Worm (Caenorhabditis elegans) whole organism, L3 larva: Measurements from ENCODE around the gene best-6.
"Not testable (repeated sequence)": the region's sequence is repeated elsewhere in the genome, so short reads cannot be mapped to it uniquely, and the experiment has no call there.

Experiments
- R02D3.7 ChIP-seq: fragments of 150-350 bp; optimal IDR thresholded peaks from 2 replicates; lab custom pipeline; 2014; ENCODE audit warnings: missing biosample characterization, missing genetic modification characterization
- ZK546.5 ChIP-seq: sonication (generic microtip); optimal IDR thresholded peaks from 2 replicates; lab custom pipeline; 2017; ENCODE audit warnings: missing biosample characterization, missing genetic modification characterization
- ama-1 ChIP-seq: fragments of 150-350 bp; optimal IDR thresholded peaks from 2 replicates; lab custom pipeline; 2018
- ceh-16 ChIP-seq: sonication (generic microtip); optimal IDR thresholded peaks from 2 replicates; lab custom pipeline; 2017; ENCODE audit warnings: missing biosample characterization, missing genetic modification characterization
- ceh-82 ChIP-seq: fragments of 150-350 bp; optimal IDR thresholded peaks from 2 replicates; lab custom pipeline; 2014; ENCODE audit warnings: missing biosample characterization, missing genetic modification characterization
- ceh-9 ChIP-seq: sonication (generic microtip); optimal IDR thresholded peaks from 2 replicates; lab custom pipeline; 2018; ENCODE audit warnings: missing biosample characterization, missing genetic modification characterization
- daf-12 ChIP-seq: fragments of 150-350 bp; optimal IDR thresholded peaks from 2 replicates; lab custom pipeline; 2014; ENCODE audit warnings: missing biosample characterization, missing genetic modification reagents, missing genetic modification characterization
- egl-27 ChIP-seq: sonication (generic microtip); optimal IDR thresholded peaks from 4 replicates; lab custom pipeline; 2017; ENCODE audit warnings: missing biosample characterization, missing genetic modification reagents, missing genetic modification characterization
- egl-5 ChIP-seq: fragments of 150-350 bp; optimal IDR thresholded peaks from 2 replicates; lab custom pipeline; 2017; ENCODE audit warnings: missing biosample characterization, missing genetic modification reagents, missing genetic modification characterization, inconsistent platforms
- elt-1 ChIP-seq: fragments of 150-350 bp; optimal IDR thresholded peaks from 2 replicates; lab custom pipeline; 2014; ENCODE audit warnings: missing biosample characterization, missing genetic modification characterization
- elt-2 ChIP-seq: sonication (generic microtip); optimal IDR thresholded peaks from 2 replicates; lab custom pipeline; 2016; ENCODE audit warnings: missing genetic modification reagents, mild to moderate bottlenecking, missing genetic modification characterization, missing compliant biosample characterization
- elt-3 ChIP-seq, 3 experiments: fragments of 150-350 bp in 1 of 3; sonication (generic microtip) in 2 of 3; optimal IDR thresholded peaks; 2 replicates in 2 of 3; 4 replicates in 1 of 3; lab custom pipeline; 2014 to 2017; ENCODE audit warnings: missing biosample characterization in 3 of 3, missing genetic modification characterization in 3 of 3
- eor-1 ChIP-seq, 2 experiments: fragments of 150-350 bp; optimal IDR thresholded peaks; 2 replicates each; lab custom pipeline; 2014 to 2018; ENCODE audit warnings: missing biosample characterization in 2 of 2, missing genetic modification characterization in 2 of 2
- fkh-2 ChIP-seq: fragments of 150-350 bp; optimal IDR thresholded peaks from 2 replicates; lab custom pipeline; 2014; ENCODE audit warnings: missing biosample characterization, missing genetic modification reagents, missing genetic modification characterization
- hmg-11 ChIP-seq: sonication (generic microtip); optimal IDR thresholded peaks from 2 replicates; lab custom pipeline; 2016; ENCODE audit warnings: missing genetic modification characterization, missing compliant biosample characterization
- jun-1 ChIP-seq: fragments of 150-350 bp; optimal IDR thresholded peaks from 2 replicates; lab custom pipeline; 2014; ENCODE audit warnings: missing biosample characterization, missing genetic modification reagents, missing genetic modification characterization
- lin-15B ChIP-seq: fragments of 150-350 bp; optimal IDR thresholded peaks from 2 replicates; lab custom pipeline; 2014; ENCODE audit warnings: missing biosample characterization, missing genetic modification characterization
- lin-39 ChIP-seq: fragments of 150-350 bp; optimal IDR thresholded peaks from 2 replicates; lab custom pipeline; 2018; ENCODE audit warnings: missing biosample characterization, missing genetic modification reagents, missing genetic modification characterization
- lsy-12 ChIP-seq: sonication (generic microtip); optimal IDR thresholded peaks from 2 replicates; lab custom pipeline; 2016; ENCODE audit warnings: mild to moderate bottlenecking, missing genetic modification characterization, missing compliant biosample characterization
- nfya-1 ChIP-seq: sonication (generic microtip); optimal IDR thresholded peaks from 2 replicates; lab custom pipeline; 2017; ENCODE audit warnings: missing genetic modification characterization, mild to moderate bottlenecking, missing compliant biosample characterization, antibody characterized with exemption, moderate library complexity; ENCODE audit not compliant: insufficient read depth
- nhr-12 ChIP-seq: fragments of 150-350 bp; optimal IDR thresholded peaks from 2 replicates; lab custom pipeline; 2014; ENCODE audit warnings: missing biosample characterization, missing genetic modification characterization
- nhr-23 ChIP-seq: fragments of 150-350 bp; optimal IDR thresholded peaks from 2 replicates; lab custom pipeline; 2014; ENCODE audit warnings: missing biosample characterization, missing genetic modification reagents, missing genetic modification characterization
- nhr-25 ChIP-seq: sonication (generic microtip); optimal IDR thresholded peaks from 2 replicates; lab custom pipeline; 2017; ENCODE audit warnings: missing biosample characterization, missing genetic modification characterization
- nhr-67 ChIP-seq: fragments of 150-350 bp; optimal IDR thresholded peaks from 2 replicates; lab custom pipeline; 2014; ENCODE audit warnings: missing biosample characterization, missing genetic modification characterization
- nhr-76 ChIP-seq: fragments of 150-350 bp; sonication (generic microtip); optimal IDR thresholded peaks from 5 replicates; lab custom pipeline; 2014; ENCODE audit warnings: missing biosample characterization, missing genetic modification characterization
- pha-4 ChIP-seq: fragments of 150-350 bp; optimal IDR thresholded peaks from 2 replicates; lab custom pipeline; 2014; ENCODE audit warnings: missing biosample characterization, missing genetic modification reagents, missing genetic modification characterization
- snpc-4 ChIP-seq: fragments of 150-350 bp; optimal IDR thresholded peaks from 2 replicates; lab custom pipeline; 2014; ENCODE audit warnings: missing biosample characterization, missing genetic modification characterization
- tbx-2 ChIP-seq: sonication (generic microtip); optimal IDR thresholded peaks from 2 replicates; lab custom pipeline; 2016; ENCODE audit warnings: mild to moderate bottlenecking, missing genetic modification characterization, missing compliant biosample characterization
- unc-62 ChIP-seq: fragments of 150-350 bp; sonication (generic microtip); optimal IDR thresholded peaks from 4 replicates; lab custom pipeline; 2014; ENCODE audit warnings: missing biosample characterization, missing genetic modification reagents, missing genetic modification characterization
- ztf-4 ChIP-seq: fragments of 150-350 bp; optimal IDR thresholded peaks from 2 replicates; lab custom pipeline; 2014; ENCODE audit warnings: missing biosample characterization, missing genetic modification characterization

The best-6 gene

DNA sequence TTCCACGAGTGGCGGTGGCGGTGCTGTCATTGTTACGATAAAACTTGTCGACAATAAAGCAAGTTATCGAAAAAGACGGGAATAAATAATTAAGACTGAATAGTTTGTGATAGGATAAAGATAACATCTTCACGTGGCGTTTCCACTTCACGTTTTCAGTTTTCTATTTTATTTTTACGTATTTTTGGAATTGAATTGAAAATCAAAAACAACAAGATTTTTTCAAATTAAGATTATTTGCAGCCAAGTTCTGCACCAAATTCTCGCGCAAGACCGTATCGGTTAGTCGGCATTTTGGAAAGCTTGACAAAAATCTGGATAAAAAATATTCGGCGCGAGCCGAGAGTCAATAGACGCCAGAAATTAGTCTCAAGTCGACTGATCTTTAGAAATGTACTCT is 38.0 kb upstream of the best-6 start, which contains the start of gene ttbk-2.2:
TSS of gene ttbk-2.2 (minus strand) at position 101 of the 400 bp plus-strand sequence.
- not testable (repeated sequence) for TF ChIP-seq jun-1; egl-27; elt-3 (tag; optimal IDR thresholded peaks at IDR 0.05; lab: Kevin White, UChicago)

DNA sequence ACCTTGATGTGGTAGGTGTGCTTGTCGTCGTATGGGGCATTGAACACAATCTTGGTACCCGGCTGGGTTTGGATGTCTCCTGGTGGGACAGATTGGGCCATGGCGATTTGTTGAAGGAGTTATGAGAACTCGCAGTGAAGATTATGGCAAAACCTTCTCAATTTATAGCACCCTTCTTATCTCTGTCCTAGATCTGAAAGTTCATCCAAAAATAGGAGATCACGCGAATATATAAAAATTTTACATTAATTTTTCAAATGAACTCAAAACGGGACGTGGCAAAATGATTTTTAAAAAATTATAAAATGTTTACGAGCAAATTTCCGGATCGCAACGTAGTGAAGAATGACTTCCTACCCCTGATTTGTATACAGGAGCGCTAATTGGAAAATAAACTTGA is 36.1 kb upstream of the best-6 start, which contains the start of gene msp-53:
TSS of gene msp-53 (minus strand) at position 101 of the 400 bp plus-strand sequence.
- TF ChIP-seq egl-5 (tag; lab: Kevin White, UChicago); egl-27; nhr-76 (tag; lab: Kevin White, UChicago): not testable (repeated sequence)

DNA sequence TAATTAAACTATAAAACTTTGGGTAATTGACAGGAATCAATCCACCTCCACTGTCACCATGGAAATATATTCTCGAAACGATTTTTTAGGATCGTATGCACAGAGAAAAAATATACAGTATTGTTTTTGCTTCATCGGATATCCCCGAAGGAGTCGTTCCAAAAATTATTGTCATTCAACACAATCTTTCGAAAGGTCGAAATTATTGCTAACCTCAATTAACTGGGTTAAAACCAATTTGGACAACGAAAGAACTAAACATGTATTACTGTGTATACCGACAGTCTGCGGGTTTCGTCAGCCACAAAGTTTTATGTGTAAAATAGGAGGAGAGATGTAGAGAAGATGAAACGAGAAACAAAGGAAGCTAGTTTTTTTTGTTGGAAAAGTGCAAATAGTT is 34.4 kb upstream of the best-6 start:
- TF ChIP-seq nhr-25 (tag; lab: Kevin White, UChicago): peak; percentile 40
- TF ChIP-seq ZK546.5 (tag; lab: Kevin White, UChicago): no peak
- peak; percentile 32 for TF ChIP-seq nhr-23 (tag; lab: Kevin White, UChicago)
- TF ChIP-seq snpc-4 (tag; lab: Kevin White, UChicago): peak; percentile 95
- peak; percentile 24 for TF ChIP-seq nfya-1 (tag; lab: Kevin White, UChicago)
- TF ChIP-seq lsy-12 (tag; lab: Kevin White, UChicago): no peak
- peak; percentile 22 for TF ChIP-seq ama-1 (lab: Kevin White, UChicago)
- TF ChIP-seq nhr-67: no peak

- not testable (repeated sequence) for TF ChIP-seq daf-12 (tag; lab: Kevin White, UChicago); ama-1 (lab: Kevin White, UChicago); elt-1 (tag; lab: Kevin White, UChicago)
Measured at ce11 chrIV:5062278-5062677, 33.4 kb upstream of the best-6 start, which contains the start of gene msp-57. Gene msp-57 (plus strand): TSS chrIV:5062578.

- no peak for TF ChIP-seq pha-4 (tag; lab: Kevin White, UChicago)
- no peak for TF ChIP-seq nhr-25 (tag; lab: Kevin White, UChicago)
- no peak for TF ChIP-seq nhr-12
- no peak for TF ChIP-seq egl-27
- TF ChIP-seq ztf-4 (tag; lab: Kevin White, UChicago): no peak
- TF ChIP-seq nhr-76 (tag; lab: Kevin White, UChicago): no peak
- TF ChIP-seq, all 47 proteins: peak for 0
Measured at ce11 chrIV:5060984-5061383, 32.1 kb upstream of the best-6 start, which contains the start of gene C09B9.7. Gene C09B9.7 (minus strand): TSS chrIV:5061084.

DNA sequence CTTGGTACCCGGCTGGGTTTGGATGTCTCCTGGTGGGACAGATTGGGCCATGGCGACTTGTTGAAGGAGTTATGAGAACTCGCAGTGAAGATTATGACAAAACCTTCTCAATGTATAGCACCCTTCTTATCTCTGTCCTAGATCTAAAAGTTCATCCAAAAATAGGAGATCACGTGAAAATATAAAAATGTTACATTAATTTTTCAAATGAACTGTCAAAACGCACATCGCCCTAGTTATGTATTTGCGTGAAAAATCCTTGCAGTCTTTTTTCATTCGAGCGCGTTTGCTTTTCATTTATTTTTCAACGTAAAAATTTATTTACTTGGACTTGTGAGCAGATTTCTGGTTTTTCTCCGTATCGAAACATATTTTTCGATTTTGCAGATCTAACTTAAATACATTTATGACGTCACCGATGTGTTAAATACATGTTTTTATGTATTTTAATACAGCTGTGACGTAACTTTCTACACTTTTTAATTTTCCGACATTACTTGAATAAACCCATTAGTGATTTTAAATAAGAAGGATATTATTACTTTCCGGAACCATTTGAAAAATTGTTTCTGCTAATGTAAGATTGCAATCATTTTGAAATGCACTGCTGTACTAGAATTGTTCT is 27.2 kb upstream of the best-6 start, which contains the start of gene msp-55:
TSS of gene msp-55 (minus strand) at position 51 of the 625 bp plus-strand sequence.
- TF ChIP-seq ceh-9 (tag; lab: Kevin White, UChicago) (no peak), nhr-76 (tag; lab: Kevin White, UChicago) (no peak), ceh-82 (no peak), elt-3 (tag; optimal IDR thresholded peaks at IDR 0.05; lab: Kevin White, UChicago) (no peak)
- TF ChIP-seq, all 47 proteins: peak for 0

- TF ChIP-seq elt-3 (tag; optimal IDR thresholded peaks at IDR 0.05; lab: Kevin White, UChicago) (no peak), elt-1 (tag; lab: Kevin White, UChicago) (no peak), ceh-16 (tag; lab: Kevin White, UChicago) (no peak), lin-39 (no peak), tbx-2 (tag; lab: Kevin White, UChicago) (no peak), lin-15B (tag; lab: Kevin White, UChicago) (no peak), fkh-2 (tag; lab: Kevin White, UChicago) (no peak), hmg-11 (tag; lab: Kevin White, UChicago) (no peak), R02D3.7 (tag; lab: Kevin White, UChicago) (no peak), unc-62 (no peak), daf-12 (tag; lab: Kevin White, UChicago) (no peak), eor-1 (tag; optimal IDR thresholded peaks at IDR 0.05; lab: Kevin White, UChicago) (no peak), elt-2 (tag; lab: Kevin White, UChicago) (no peak), nhr-12 (no peak)
Measured at ce11 chrIV:5054297-5054696, 25.4 kb upstream of the best-6 start.
